Worm (Caenorhabditis elegans) whole organism, young adult: ENCODE measurements around the gene pcf-11.
A peak's percentile ranks its signal among the peaks of the same experiment; 100 is the strongest.

ENCODE experiments used
- B0336.3 ChIP-seq: fragments of 200-800 bp; sonication (Bioruptor generic); IDR thresholded peaks from 2 replicates; pipeline ENCODE4 v1.3.6; 2022; ENCODE audit warnings: missing genetic modification characterization, missing compliant biosample characterization
- C06A6.2 ChIP-seq: fragments of 200-800 bp; sonication (Bioruptor generic); conservative IDR thresholded peaks from 2 replicates; pipeline ENCODE4 v1.3.6; 2022; ENCODE audit warnings: missing genetic modification characterization, missing compliant biosample characterization
- F22D6.2 ChIP-seq: sonication (generic microtip); optimal IDR thresholded peaks from 2 replicates; lab custom pipeline; 2016; ENCODE audit warnings: mild to moderate bottlenecking, missing genetic modification characterization, missing compliant biosample characterization
- F52B5.7 ChIP-seq: sonication (generic microtip); optimal IDR thresholded peaks from 2 replicates; lab custom pipeline; 2016; ENCODE audit warnings: mild to moderate bottlenecking, missing genetic modification characterization, missing compliant biosample characterization
- Y95B8A.8 ChIP-seq: fragments of 200-800 bp; sonication (Bioruptor generic); IDR thresholded peaks from 2 replicates; pipeline ENCODE4 v1.3.6; 2022; ENCODE audit warnings: missing genetic modification reagents, missing genetic modification characterization, missing compliant biosample characterization
- akir-1 ChIP-seq: fragments of 200-800 bp; sonication (Bioruptor generic); optimal IDR thresholded peaks from 2 replicates; lab custom pipeline; 2018; ENCODE audit warnings: mild to moderate bottlenecking, missing genetic modification characterization, moderate library complexity, missing compliant biosample characterization
- ama-1 ChIP-seq, 3 experiments: fragments of 150-350 bp in 1 of 3; sonication (generic microtip) in 2 of 3; optimal IDR thresholded peaks; 2 replicates each; lab custom pipeline; 2014 to 2018; ENCODE audit warnings: missing biosample characterization in 2 of 3, missing genetic modification characterization in 2 of 3, missing genetic modification reagents in 2 of 3
- bed-2 ChIP-seq: fragments of 200-800 bp; sonication (Bioruptor generic); IDR thresholded peaks from 2 replicates; pipeline ENCODE4 v1.3.6; 2022; ENCODE audit warnings: missing genetic modification reagents, missing genetic modification characterization, missing compliant biosample characterization
- ceh-27 ChIP-seq: fragments of 200-800 bp; sonication (Bioruptor generic); optimal IDR thresholded peaks from 2 replicates; lab custom pipeline; 2018; ENCODE audit warnings: mild to moderate bottlenecking, missing genetic modification characterization, moderate library complexity, missing compliant biosample characterization
- ceh-79 ChIP-seq: sonication (generic microtip); optimal IDR thresholded peaks from 2 replicates; lab custom pipeline; 2017; ENCODE audit warnings: mild to moderate bottlenecking, missing genetic modification characterization, missing compliant biosample characterization
- ceh-91 ChIP-seq: fragments of 200-800 bp; sonication (Bioruptor generic); IDR thresholded peaks from 2 replicates; pipeline ENCODE4 v1.3.6; 2022; ENCODE audit warnings: missing genetic modification reagents, missing genetic modification characterization, missing compliant biosample characterization
- chd-7 ChIP-seq: sonication (generic microtip); optimal IDR thresholded peaks from 2 replicates; lab custom pipeline; 2016; ENCODE audit warnings: mild to moderate bottlenecking, missing genetic modification characterization, moderate library complexity, missing compliant biosample characterization
- dox-1 ChIP-seq: fragments of 200-800 bp; sonication (Bioruptor generic); IDR thresholded peaks from 2 replicates; pipeline ENCODE4 v1.3.6; 2022; ENCODE audit warnings: missing genetic modification reagents, missing genetic modification characterization, missing compliant biosample characterization
- egl-44 ChIP-seq: fragments of 200-800 bp; sonication (Bioruptor generic); IDR thresholded peaks from 2 replicates; pipeline ENCODE4 v1.3.6; 2022; ENCODE audit warnings: missing genetic modification reagents, missing genetic modification characterization, missing compliant biosample characterization
- ekl-4 ChIP-seq: fragments of 200-800 bp; sonication (Bioruptor generic); IDR thresholded peaks from 2 replicates; pipeline ENCODE4 v1.3.6; 2022; ENCODE audit warnings: missing genetic modification reagents, missing genetic modification characterization, missing compliant biosample characterization
- fkh-3 ChIP-seq: sonication (generic microtip); optimal IDR thresholded peaks from 2 replicates; lab custom pipeline; 2016; ENCODE audit warnings: mild to moderate bottlenecking, missing genetic modification characterization, missing compliant biosample characterization
- gei-17 ChIP-seq: fragments of 200-800 bp; sonication (Bioruptor generic); optimal IDR thresholded peaks from 2 replicates; lab custom pipeline; 2018; ENCODE audit warnings: mild to moderate bottlenecking, missing genetic modification characterization, missing compliant biosample characterization
- hrde-1 ChIP-seq: sonication (generic microtip); optimal IDR thresholded peaks from 2 replicates; lab custom pipeline; 2016; ENCODE audit warnings: missing genetic modification characterization, mild to moderate bottlenecking, missing compliant biosample characterization, moderate library complexity, missing genotype, missing genetic modification reagents, borderline replicate concordance
- hsf-1 ChIP-seq: fragments of 200-800 bp; sonication (Bioruptor generic); IDR thresholded peaks from 2 replicates; pipeline ENCODE4 v1.3.6; 2022; ENCODE audit warnings: missing genetic modification reagents, missing genetic modification characterization, missing compliant biosample characterization
- let-526 ChIP-seq: fragments of 200-800 bp; sonication (Bioruptor generic); IDR thresholded peaks from 2 replicates; pipeline ENCODE4 v1.3.6; 2022; ENCODE audit warnings: missing genetic modification reagents, missing genetic modification characterization, missing compliant biosample characterization
- lin-35 ChIP-seq, 3 experiments: fragments of 150-350 bp in 2 of 3; sonication (generic microtip) in 1 of 3; optimal IDR thresholded peaks; 2 replicates each; lab custom pipeline; 2014 to 2018; ENCODE audit warnings: missing biosample characterization in 3 of 3, missing genetic modification characterization in 3 of 3, missing genetic modification reagents in 3 of 3
- lsl-1 ChIP-seq: fragments of 200-800 bp; sonication (Bioruptor generic); optimal IDR thresholded peaks from 2 replicates; lab custom pipeline; 2018; ENCODE audit warnings: mild to moderate bottlenecking, missing genetic modification characterization, moderate library complexity, missing compliant biosample characterization
- lsy-27 ChIP-seq: sonication (generic microtip); optimal IDR thresholded peaks from 2 replicates; lab custom pipeline; 2017; ENCODE audit warnings: missing genetic modification characterization, mild to moderate bottlenecking, missing compliant biosample characterization, antibody characterized with exemption, missing genotype, borderline replicate concordance; ENCODE audit not compliant: insufficient read depth
- madf-10 ChIP-seq: sonication (generic microtip); optimal IDR thresholded peaks from 2 replicates; lab custom pipeline; 2016; ENCODE audit warnings: mild to moderate bottlenecking, missing genetic modification characterization, missing compliant biosample characterization
- madf-3 ChIP-seq: fragments of 200-800 bp; sonication (Bioruptor generic); IDR thresholded peaks from 2 replicates; pipeline ENCODE4 v1.3.6; 2022; ENCODE audit warnings: missing genetic modification reagents, missing genetic modification characterization, missing compliant biosample characterization
- madf-6 ChIP-seq: fragments of 200-800 bp; sonication (Bioruptor generic); IDR thresholded peaks from 2 replicates; pipeline ENCODE4 v1.3.6; 2022; ENCODE audit warnings: missing genetic modification reagents, missing genetic modification characterization, missing compliant biosample characterization
- mcd-1 ChIP-seq: fragments of 200-800 bp; sonication (Bioruptor generic); IDR thresholded peaks from 2 replicates; pipeline ENCODE4 v1.3.6; 2022; ENCODE audit warnings: missing genetic modification reagents, missing genetic modification characterization, missing compliant biosample characterization
- mxl-1 ChIP-seq: sonication (generic microtip); optimal IDR thresholded peaks from 2 replicates; lab custom pipeline; 2016; ENCODE audit warnings: missing genetic modification characterization, missing compliant biosample characterization
- nfya-1 ChIP-seq: sonication (generic microtip); optimal IDR thresholded peaks from 2 replicates; lab custom pipeline; 2017; ENCODE audit warnings: antibody characterized with exemption, missing compliant biosample characterization, missing genetic modification characterization, borderline replicate concordance; ENCODE audit not compliant: insufficient read depth
- nfya-2 ChIP-seq: fragments of 200-800 bp; sonication (Bioruptor generic); IDR thresholded peaks from 2 replicates; pipeline ENCODE4 v1.3.6; 2022; ENCODE audit warnings: missing genetic modification reagents, missing genetic modification characterization, missing compliant biosample characterization
- nfyb-1 ChIP-seq: fragments of 200-800 bp; sonication (Bioruptor generic); IDR thresholded peaks from 2 replicates; pipeline ENCODE4 v1.3.6; 2022; ENCODE audit warnings: missing genetic modification reagents, missing genetic modification characterization, missing compliant biosample characterization
- nhr-179 ChIP-seq: sonication (generic microtip); optimal IDR thresholded peaks from 2 replicates; lab custom pipeline; 2016; ENCODE audit warnings: mild to moderate bottlenecking, missing genetic modification characterization, missing compliant biosample characterization
- rpc-1 ChIP-seq, 2 experiments: fragments of 150-350 bp in 1 of 2; sonication (generic microtip) in 1 of 2; optimal IDR thresholded peaks; 2 replicates each; lab custom pipeline; 2014 to 2018; ENCODE audit warnings: missing biosample characterization in 1 of 2, missing genetic modification characterization in 1 of 2, missing genetic modification reagents in 1 of 2, missing genotype in 1 of 2
- sptf-2 ChIP-seq: fragments of 200-800 bp; sonication (Bioruptor generic); optimal IDR thresholded peaks from 2 replicates; lab custom pipeline; 2018; ENCODE audit warnings: mild to moderate bottlenecking, missing genetic modification characterization, missing compliant biosample characterization
- unc-62 ChIP-seq: fragments of 150-350 bp; optimal IDR thresholded peaks from 2 replicates; lab custom pipeline; 2014; ENCODE audit warnings: missing biosample characterization, missing genetic modification reagents, missing genetic modification characterization
- zfh-2 ChIP-seq: fragments of 200-800 bp; sonication (Bioruptor generic); conservative IDR thresholded peaks from 2 replicates; pipeline ENCODE4 v1.3.6; 2022; ENCODE audit warnings: missing genetic modification reagents, missing genetic modification characterization, missing compliant biosample characterization
- ztf-28 ChIP-seq: fragments of 200-800 bp; sonication (Bioruptor generic); IDR thresholded peaks from 2 replicates; pipeline ENCODE4 v1.3.6; 2022; ENCODE audit warnings: missing genetic modification reagents, missing genetic modification characterization, missing compliant biosample characterization

The pcf-11 gene

DNA sequence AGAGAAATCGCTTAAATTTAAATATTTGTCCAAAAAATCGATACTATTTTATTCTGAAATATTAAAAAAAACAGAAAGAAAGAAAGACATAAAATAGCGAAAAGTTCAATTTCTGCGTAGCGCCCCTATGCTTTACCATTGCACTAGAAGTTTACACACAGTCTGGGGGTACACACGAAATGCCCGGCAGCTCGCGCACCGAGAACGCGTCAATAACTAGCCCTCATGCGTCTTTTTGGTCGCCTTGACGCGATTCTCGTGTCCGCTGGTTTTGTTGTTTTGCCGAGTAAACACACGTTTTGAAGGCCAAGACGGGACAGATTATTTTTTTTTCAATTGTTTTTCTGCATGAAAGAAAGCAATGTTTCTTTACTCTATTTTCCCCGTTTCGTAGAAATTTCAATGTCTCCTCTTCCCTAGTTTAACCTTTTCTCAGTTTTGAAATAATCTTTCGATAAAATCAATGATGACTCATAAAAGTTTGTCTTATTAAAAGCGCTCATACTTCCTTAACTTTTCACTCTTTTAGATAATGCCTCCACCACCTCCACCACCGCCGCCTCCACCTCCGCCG, 6.5 kb upstream of the pcf-11 start, which contains the start of gene wip-1 (continued):
- peak; percentile 90 for TF ChIP-seq hsf-1 (GFP tag; lab: Robert Waterston, UW)
- TF ChIP-seq fkh-3 (tag; lab: Kevin White, UChicago): peak; percentile 21
- TF ChIP-seq rpc-1 (optimal IDR thresholded peaks at IDR 0.05; lab: Kevin White, UChicago): peak; percentile 3
- peak; percentile 6 for TF ChIP-seq rpc-1 (tag; optimal IDR thresholded peaks at IDR 0.05; lab: Kevin White, UChicago)
- no peak for TF ChIP-seq nhr-179
- peak; percentile 89 for TF ChIP-seq chd-7 (tag; lab: Kevin White, UChicago)

DNA sequence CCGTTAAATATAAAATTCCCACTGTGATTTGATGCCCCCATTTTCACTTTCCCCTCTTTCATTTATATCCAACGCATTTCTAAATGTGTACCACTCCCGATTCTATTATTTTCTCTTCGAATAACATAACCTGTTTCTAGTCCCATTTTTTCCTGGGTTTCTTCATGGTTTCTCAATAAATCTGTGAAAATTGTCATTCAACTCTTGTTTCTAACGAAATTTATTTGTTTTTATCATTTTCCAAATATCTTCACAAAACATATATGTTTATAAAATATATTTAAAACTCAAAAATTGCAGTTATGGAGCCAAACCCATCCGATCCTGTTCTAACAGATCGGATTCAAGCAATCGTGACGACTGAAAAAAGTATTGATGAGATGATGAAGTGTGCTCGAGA, 3.8 kb upstream of the pcf-11 start, which contains the start of gene mdt-11:
Gene mdt-11, plus strand, starts transcription at position 301 of the 400 bp plus-strand sequence.
- TF ChIP-seq hrde-1 (tag; lab: Kevin White, UChicago) (no peak), unc-62 (GFP tag; lab: Kevin White, UChicago) (no peak), mxl-1 (tag; lab: Kevin White, UChicago) (no peak)

DNA sequence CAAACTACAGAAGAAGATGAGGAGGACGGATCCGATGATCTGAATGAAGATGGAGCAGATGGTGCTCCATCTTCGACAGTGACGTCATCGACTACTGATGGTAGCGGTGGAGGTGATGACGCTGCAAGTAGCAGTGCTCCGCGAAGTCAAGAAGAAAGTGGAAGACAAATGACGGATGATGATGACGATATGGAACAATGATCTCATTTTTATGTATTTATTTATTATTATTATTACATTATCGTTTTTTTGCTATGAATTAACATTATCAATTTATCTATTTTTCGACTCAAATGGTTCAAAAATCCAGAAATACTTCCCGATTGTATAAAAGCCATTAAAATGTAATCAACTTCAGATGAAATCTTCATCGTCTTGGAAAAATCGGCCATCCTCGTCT, 3.0 kb upstream of the pcf-11 start, which contains the start of gene R144.3:
Gene R144.3, plus strand, starts transcription at position 301 of the 400 bp plus-strand sequence.
- TF ChIP-seq chd-7 (tag; lab: Kevin White, UChicago) (no peak), lsl-1 (no peak), akir-1 (no peak), fkh-3 (tag; lab: Kevin White, UChicago) (no peak)

- TF ChIP-seq nhr-179: no peak
- TF ChIP-seq lsy-27: no peak
These were observed 1.8 kb upstream of the pcf-11 start, which contains the start of gene R144.13 for ce11 chrIII:5022964-5023363. R144.13 (plus strand) TSS chrIII:5023264.

ce11 chrIII:5023642-5024041, 1.1 kb upstream of the pcf-11 start:
- TF ChIP-seq B0336.3 (GFP tag; lab: Robert Waterston, UW): no peak
- 0 out of 2 replicates have a peak, but pooled peaks have one; percentile 12 for TF ChIP-seq nfyb-1
- peak; percentile 43 for TF ChIP-seq ama-1 (optimal IDR thresholded peaks at IDR 0.05; lab: Kevin White, UChicago)
- TF ChIP-seq ama-1 (GFP tag; optimal IDR thresholded peaks at IDR 0.05; lab: Kevin White, UChicago): no peak
- peak in 1 of 3 experiments; percentile 4 for TF ChIP-seq lin-35 (GFP tag; optimal IDR thresholded peaks at IDR 0.05; lab: Kevin White, UChicago)

ce11 chrIII:5025136-5025629, 469 bp downstream of the pcf-11 start:
- no peak; the same call in none of the 2 replicates for TF ChIP-seq B0336.3 (GFP tag; lab: Robert Waterston, UW)
- TF ChIP-seq akir-1: no peak
- no peak for TF ChIP-seq ceh-79
- no peak; the same call in 1 of the 2 replicates for TF ChIP-seq madf-6
- TF ChIP-seq ztf-28 (GFP tag; lab: Robert Waterston, UW): 0 out of 2 replicates have a peak, but pooled peaks have one; percentile 19
- TF ChIP-seq ceh-27 (GFP tag; lab: Kevin White, UChicago): no peak
- no peak for TF ChIP-seq bed-2 (GFP tag; lab: Robert Waterston, UW)
- no peak for TF ChIP-seq nfya-1 (tag; lab: Kevin White, UChicago)
- TF ChIP-seq Y95B8A.8 (GFP tag; lab: Robert Waterston, UW): peak; percentile 84
- peak; percentile 50; the same call in 1 of the 2 replicates for TF ChIP-seq mcd-1 (GFP tag; lab: Robert Waterston, UW)
- peak; percentile 51; the same call in 1 of the 2 replicates for TF ChIP-seq ekl-4 (GFP tag; lab: Robert Waterston, UW)
- 0 out of 2 replicates have a peak, but pooled peaks have one; percentile 65 for TF ChIP-seq nfyb-1
- TF ChIP-seq C06A6.2 (GFP tag; lab: Robert Waterston, UW): no peak
- peak; percentile 7 for TF ChIP-seq gei-17 (GFP tag; lab: Kevin White, UChicago)
- peak; percentile 66 for TF ChIP-seq dox-1 (GFP tag; lab: Robert Waterston, UW)
- no peak for TF ChIP-seq F22D6.2 (tag; lab: Kevin White, UChicago)
- no peak for TF ChIP-seq sptf-2 (GFP tag; lab: Kevin White, UChicago)
- peak; percentile 64 for TF ChIP-seq F52B5.7 (tag; lab: Kevin White, UChicago)
- no peak for TF ChIP-seq let-526 (GFP tag; lab: Robert Waterston, UW)
- peak; percentile 43 for TF ChIP-seq madf-10 (tag; lab: Kevin White, UChicago)
- TF ChIP-seq zfh-2 (GFP tag; lab: Robert Waterston, UW): no peak
- no peak for TF ChIP-seq madf-3 (GFP tag; lab: Robert Waterston, UW)
- TF ChIP-seq egl-44 (GFP tag; lab: Robert Waterston, UW): no peak; the same call in 1 of the 2 replicates
- TF ChIP-seq nfya-2 (GFP tag; lab: Robert Waterston, UW): no peak
- TF ChIP-seq ceh-91 (GFP tag; lab: Robert Waterston, UW): 0 out of 2 replicates have a peak, but pooled peaks have one; percentile 24
